Fruit fly (Drosophila melanogaster) whole organism, embryonic: Measurements from ENCODE around the gene MBD-like.
A peak's percentile ranks its signal among the peaks of the same experiment; 100 is the strongest.

Experiments
- Atf-2 ChIP-seq: fragments of 200-800 bp; sonication (Bioruptor generic); optimal IDR thresholded peaks from 2 replicates; lab custom pipeline; 2016; ENCODE audit warnings: missing biosample characterization, missing genetic modification characterization
- CG10462 ChIP-seq: fragments of 200-800 bp; sonication (Bioruptor generic); optimal IDR thresholded peaks from 2 replicates; lab custom pipeline; 2016; ENCODE audit warnings: missing biosample characterization, missing genetic modification characterization
- CG12219 ChIP-seq: fragments of 200-800 bp; sonication (Bioruptor generic); optimal IDR thresholded peaks from 3 replicates; lab custom pipeline; 2018; ENCODE audit warnings: missing biosample characterization, mild to moderate bottlenecking, missing genetic modification characterization
- CG13296 ChIP-seq: fragments of 200-800 bp; sonication (Bioruptor generic); optimal IDR thresholded peaks from 3 replicates; lab custom pipeline; 2018; ENCODE audit warnings: missing biosample characterization, mild to moderate bottlenecking, missing genetic modification characterization
- CG15269 ChIP-seq: fragments of 200-800 bp; sonication (Bioruptor generic); optimal IDR thresholded peaks from 2 replicates; lab custom pipeline; 2018; ENCODE audit warnings: missing biosample characterization, mild to moderate bottlenecking, missing genetic modification characterization, moderate library complexity
- CG1647 ChIP-seq: fragments of 200-800 bp; sonication (Bioruptor generic); optimal IDR thresholded peaks from 3 replicates; lab custom pipeline; 2016; ENCODE audit warnings: missing biosample characterization, missing genetic modification characterization
- CG17829 ChIP-seq: fragments of 200-800 bp; optimal IDR thresholded peaks from 2 replicates; lab custom pipeline; 2019; ENCODE audit warnings: missing biosample characterization, mild to moderate bottlenecking, missing genetic modification characterization, moderate library complexity
- CG18619 ChIP-seq: fragments of 200-800 bp; sonication (Bioruptor generic); optimal IDR thresholded peaks from 3 replicates; lab custom pipeline; 2017; ENCODE audit warnings: missing biosample characterization, mild to moderate bottlenecking, missing genetic modification characterization
- CG32532 ChIP-seq: fragments of 200-800 bp; sonication (Bioruptor generic); IDR thresholded peaks from 2 replicates; pipeline ENCODE4 v1.3.6; 2022; ENCODE audit warnings: missing biosample characterization, missing genetic modification characterization
- CG4328 ChIP-seq: fragments of 200-800 bp; sonication (Bioruptor generic); optimal IDR thresholded peaks from 3 replicates; lab custom pipeline; 2017; ENCODE audit warnings: missing biosample characterization, missing genetic modification reagents, missing genetic modification characterization
- CG4424 ChIP-seq: fragments of 200-800 bp; sonication (Bioruptor generic); optimal IDR thresholded peaks from 3 replicates; lab custom pipeline; 2016; ENCODE audit warnings: missing biosample characterization, missing genetic modification characterization
- CG5245 ChIP-seq: fragments of 200-800 bp; sonication (Bioruptor generic); optimal IDR thresholded peaks from 3 replicates; lab custom pipeline; 2016; ENCODE audit warnings: missing biosample characterization, missing genetic modification characterization
- CG6791 ChIP-seq: fragments of 200-800 bp; sonication (Bioruptor generic); IDR thresholded peaks from 3 replicates; pipeline ENCODE4 v1.3.6; 2022; ENCODE audit warnings: missing biosample characterization, missing genetic modification characterization; ENCODE audit not compliant: partially characterized antibody
- CG6813 ChIP-seq: fragments of 200-800 bp; sonication (Bioruptor generic); optimal IDR thresholded peaks from 2 replicates; lab custom pipeline; 2017; ENCODE audit warnings: missing biosample characterization, missing genetic modification characterization, mild to moderate bottlenecking, moderate library complexity, missing genetic modification reagents
- CG8281 ChIP-seq: fragments of 200-800 bp; sonication (Bioruptor generic); optimal IDR thresholded peaks from 2 replicates; lab custom pipeline; 2018; ENCODE audit warnings: missing biosample characterization, mild to moderate bottlenecking, missing genetic modification characterization, moderate library complexity
- CG8388 ChIP-seq: fragments of 200-800 bp; sonication (Bioruptor generic); optimal IDR thresholded peaks from 2 replicates; lab custom pipeline; 2019; ENCODE audit warnings: missing biosample characterization, mild to moderate bottlenecking, missing genetic modification characterization, moderate library complexity
- Deaf1 ChIP-seq: fragments of 200-800 bp; optimal IDR thresholded peaks from 3 replicates; lab custom pipeline; 2019; ENCODE audit warnings: missing biosample characterization, mild to moderate bottlenecking, missing genetic modification characterization, moderate library complexity
- Dip2 ChIP-seq: fragments of 200-800 bp; sonication (Bioruptor generic); IDR thresholded peaks from 2 replicates; pipeline ENCODE4 v1.3.6; 2022; ENCODE audit warnings: missing biosample characterization, missing genetic modification characterization
- Doc3 ChIP-seq: fragments of 200-800 bp; sonication (Bioruptor generic); IDR thresholded peaks from 3 replicates; pipeline ENCODE4 v1.3.6; 2022; ENCODE audit warnings: missing biosample characterization, missing genetic modification characterization; ENCODE audit not compliant: partially characterized antibody
- Dref ChIP-seq: fragments of 200-800 bp; sonication (Bioruptor generic); IDR thresholded peaks from 2 replicates; pipeline ENCODE4 v1.3.6; 2022; ENCODE audit warnings: missing biosample characterization, missing genetic modification characterization
- Eip74EF ChIP-seq, 2 experiments: fragments of 200-800 bp in 1 of 2; fragments of >200 bp in 1 of 2; sonication (Bioruptor generic) in 1 of 2; optimal IDR thresholded peaks; 2 replicates each; lab custom pipeline; 2017 to 2019; ENCODE audit warnings: missing biosample characterization in 2 of 2, missing genetic modification characterization in 2 of 2, mild to moderate bottlenecking in 1 of 2, moderate library complexity in 1 of 2
- Ets97D ChIP-seq: fragments of 200-800 bp; sonication (Bioruptor generic); optimal IDR thresholded peaks from 3 replicates; lab custom pipeline; 2016; ENCODE audit warnings: missing biosample characterization, missing genetic modification characterization
- Gug ChIP-seq: fragments of 200-800 bp; sonication (Bioruptor generic); IDR thresholded peaks from 4 replicates; pipeline ENCODE4 v1.3.6; 2022; ENCODE audit warnings: missing biosample characterization, missing genetic modification characterization
- HLH3B ChIP-seq: fragments of 200-800 bp; sonication (Bioruptor generic); IDR thresholded peaks from 2 replicates; pipeline ENCODE4 v1.3.6; 2022; ENCODE audit warnings: missing biosample characterization, missing genetic modification characterization
- HLHmδ ChIP-seq: fragments of 200-800 bp; sonication (Bioruptor generic); optimal IDR thresholded peaks from 2 replicates; lab custom pipeline; 2018; ENCODE audit warnings: missing biosample characterization, mild to moderate bottlenecking, missing genetic modification characterization, moderate library complexity
- Hr78 ChIP-seq, 2 experiments: fragments of 200-800 bp in 1 of 2; fragments of >200 bp in 1 of 2; sonication (Bioruptor generic) in 1 of 2; optimal IDR thresholded peaks; 2 replicates each; lab custom pipeline; 2017 to 2019; ENCODE audit warnings: missing biosample characterization in 2 of 2, missing genetic modification characterization in 2 of 2, mild to moderate bottlenecking in 1 of 2, moderate library complexity in 1 of 2
- Jarid2 ChIP-seq: fragments of 200-800 bp; sonication (Bioruptor generic); optimal IDR thresholded peaks from 3 replicates; lab custom pipeline; 2017; ENCODE audit warnings: mild to moderate bottlenecking, missing biosample characterization, missing genetic modification reagents, missing genetic modification characterization
- Nf-YC ChIP-seq: fragments of 200-800 bp; optimal IDR thresholded peaks from 3 replicates; lab custom pipeline; 2019; ENCODE audit warnings: missing biosample characterization, mild to moderate bottlenecking, missing genetic modification characterization, moderate library complexity
- Pdp1 ChIP-seq, 2 experiments: fragments of 200-800 bp; sonication (Bioruptor generic); optimal IDR thresholded peaks; 3 replicates each; lab custom pipeline; 2016; ENCODE audit warnings: missing biosample characterization in 2 of 2, missing genetic modification characterization in 2 of 2, mild to moderate bottlenecking in 1 of 2, moderate library complexity in 1 of 2
- Xbp1 ChIP-seq: fragments of 200-800 bp; sonication (Bioruptor generic); optimal IDR thresholded peaks from 3 replicates; lab custom pipeline; 2016; ENCODE audit warnings: missing biosample characterization, mild to moderate bottlenecking, missing genetic modification characterization
- br ChIP-seq: fragments of >200 bp; optimal IDR thresholded peaks from 2 replicates; lab custom pipeline; 2017
- cad ChIP-seq: fragments of >200 bp; optimal IDR thresholded peaks from 2 replicates; lab custom pipeline; 2017; ENCODE audit warnings: missing biosample characterization, missing genetic modification characterization
- cg ChIP-seq: fragments of 200-800 bp; sonication (Bioruptor generic); optimal IDR thresholded peaks from 3 replicates; lab custom pipeline; 2019; ENCODE audit warnings: missing biosample characterization, mild to moderate bottlenecking, missing genetic modification characterization, moderate library complexity
- chn ChIP-seq: fragments of 200-800 bp; sonication (Bioruptor generic); optimal IDR thresholded peaks from 2 replicates; lab custom pipeline; 2016; ENCODE audit warnings: missing biosample characterization, missing genetic modification characterization
- dm ChIP-seq: fragments of 200-800 bp; sonication (Bioruptor generic); optimal IDR thresholded peaks from 3 replicates; lab custom pipeline; 2016; ENCODE audit warnings: missing biosample characterization, missing genetic modification characterization
- fd96Cb ChIP-seq: fragments of 200-800 bp; sonication (Bioruptor generic); optimal IDR thresholded peaks from 2 replicates; lab custom pipeline; 2018; ENCODE audit warnings: missing biosample characterization, mild to moderate bottlenecking, missing genetic modification characterization, moderate library complexity
- gcm ChIP-seq: fragments of 200-800 bp; sonication (Bioruptor generic); optimal IDR thresholded peaks from 2 replicates; lab custom pipeline; 2019; ENCODE audit warnings: missing biosample characterization, mild to moderate bottlenecking, missing genetic modification characterization, moderate library complexity
- grn ChIP-seq: fragments of 200-800 bp; sonication (Bioruptor generic); optimal IDR thresholded peaks from 3 replicates; lab custom pipeline; 2017; ENCODE audit warnings: missing biosample characterization, missing genetic modification characterization
- kni ChIP-seq: fragments of 200-800 bp; sonication (Bioruptor generic); optimal IDR thresholded peaks from 3 replicates; lab custom pipeline; 2017; ENCODE audit warnings: mild to moderate bottlenecking, missing biosample characterization, missing genetic modification reagents, missing genetic modification characterization
- lilli ChIP-seq: fragments of 200-800 bp; sonication (Bioruptor generic); optimal IDR thresholded peaks from 3 replicates; lab custom pipeline; 2016; ENCODE audit warnings: missing biosample characterization, missing genetic modification characterization
- maf-S ChIP-seq: fragments of 200-800 bp; sonication (Bioruptor generic); optimal IDR thresholded peaks from 2 replicates; lab custom pipeline; 2016; ENCODE audit warnings: missing biosample characterization, missing genetic modification characterization
- nerfin-2 ChIP-seq: fragments of 200-800 bp; sonication (Bioruptor generic); IDR thresholded peaks from 2 replicates; pipeline ENCODE4 v1.3.6; 2022; ENCODE audit warnings: missing biosample characterization, missing genetic modification characterization; ENCODE audit not compliant: partially characterized antibody
- oc ChIP-seq: fragments of 200-800 bp; sonication (Bioruptor generic); optimal IDR thresholded peaks from 2 replicates; lab custom pipeline; 2018; ENCODE audit warnings: missing biosample characterization, mild to moderate bottlenecking, missing genetic modification characterization, moderate library complexity
- pho ChIP-seq: fragments of 200-800 bp; sonication (Bioruptor generic); optimal IDR thresholded peaks from 2 replicates; lab custom pipeline; 2016; ENCODE audit warnings: missing biosample characterization, missing genetic modification characterization
- scrt ChIP-seq: fragments of 200-800 bp; sonication (Bioruptor generic); optimal IDR thresholded peaks from 2 replicates; lab custom pipeline; 2018; ENCODE audit warnings: missing biosample characterization, mild to moderate bottlenecking, missing genetic modification characterization, moderate library complexity
- tll ChIP-seq, 2 experiments: fragments of 200-800 bp in 1 of 2; fragments of >200 bp in 1 of 2; sonication (Bioruptor generic) in 1 of 2; optimal IDR thresholded peaks; 2 replicates each; lab custom pipeline; 2017 to 2019; ENCODE audit warnings: missing biosample characterization in 2 of 2, missing genetic modification characterization in 2 of 2, mild to moderate bottlenecking in 1 of 2, moderate library complexity in 1 of 2

The MBD-like gene

dm6 chr3R:9516400-9516852, 43.1 kb upstream of the MBD-like start:
- TF ChIP-seq CG4424 (GFP tag; lab: Kevin White, UChicago) (peak; percentile 98), CG8388 (GFP tag; lab: Kevin White, UChicago) (peak; percentile 15), Hr78 (GFP tag; optimal IDR thresholded peaks at IDR 0.05; lab: Kevin White, UChicago) (peak in 1 of 2 experiments; percentile 67), cg (GFP tag; lab: Kevin White, UChicago) (peak; percentile 75), kni (peak; percentile 56), CG12219 (GFP tag; lab: Kevin White, UChicago) (peak; percentile 34), CG17829 (tag; lab: Kevin White, UChicago) (no peak), Jarid2 (GFP tag; lab: Kevin White, UChicago) (no peak), CG6813 (GFP tag; lab: Kevin White, UChicago) (peak; percentile 24), Ets97D (GFP tag; lab: Kevin White, UChicago) (no peak), tll (GFP tag; optimal IDR thresholded peaks at IDR 0.05; lab: Kevin White, UChicago) (no peak), CG15269 (no peak), CG6791 (no peak), Pdp1 (GFP tag; optimal IDR thresholded peaks at IDR 0.05; lab: Kevin White, UChicago) (peak in 1 of 2 experiments; percentile 76), Nf-YC (tag; lab: Kevin White, UChicago) (no peak), CG18619 (GFP tag; lab: Kevin White, UChicago) (no peak), grn (peak; percentile 62), chn (GFP tag; lab: Kevin White, UChicago) (no peak), gcm (GFP tag; lab: Kevin White, UChicago) (no peak), br (lab: Kevin White, UChicago) (no peak), CG10462 (GFP tag; lab: Kevin White, UChicago) (peak; percentile 52), nerfin-2 (GFP tag; lab: Robert Waterston, UW) (no peak), CG4328 (GFP tag; lab: Kevin White, UChicago) (peak; percentile 15), Doc3 (GFP tag; lab: Robert Waterston, UW) (no peak), CG8281 (tag; lab: Kevin White, UChicago) (peak; percentile 1)
- TF ChIP-seq, all 482 proteins: peak for 12

dm6 chr3R:9527907-9528842, 31.4 kb upstream of the MBD-like start:
- peak; percentile 27; the same call in 1 of the 2 replicates for TF ChIP-seq Dip2 (GFP tag; lab: Robert Waterston, UW)
- peak; percentile 88 for TF ChIP-seq CG13296 (GFP tag; lab: Kevin White, UChicago)
- peak; percentile 90 for TF ChIP-seq lilli
- no peak for TF ChIP-seq cad (GFP tag; lab: Kevin White, UChicago)
- peak; percentile 82 for TF ChIP-seq CG5245 (GFP tag; lab: Kevin White, UChicago)
- peak; percentile 77 for TF ChIP-seq Atf-2 (GFP tag; lab: Kevin White, UChicago)
- peak; percentile 90 for TF ChIP-seq HLH3B (GFP tag; lab: Robert Waterston, UW)
- TF ChIP-seq Eip74EF (GFP tag; optimal IDR thresholded peaks at IDR 0.05; lab: Kevin White, UChicago) = peak in 1 of 2 experiments; percentile 65
- peak; percentile 82 for TF ChIP-seq fd96Cb (tag; lab: Kevin White, UChicago)
- peak; percentile 87 for TF ChIP-seq scrt (GFP tag; lab: Kevin White, UChicago)
- TF ChIP-seq oc (tag; lab: Kevin White, UChicago) = no peak
- peak; percentile 46; the same call in 1 of the 2 replicates for TF ChIP-seq Dref (GFP tag; lab: Robert Waterston, UW)
- TF ChIP-seq pho (GFP tag; lab: Kevin White, UChicago) = peak; percentile 87
- peak; percentile 98 for TF ChIP-seq CG32532 (GFP tag; lab: Robert Waterston, UW)
- TF ChIP-seq CG1647 = peak; percentile 94
- TF ChIP-seq dm = peak; percentile 54
- no peak for TF ChIP-seq CG6791
- peak; percentile 85 for TF ChIP-seq maf-S (GFP tag; lab: Kevin White, UChicago)
- TF ChIP-seq CG17829 (tag; lab: Kevin White, UChicago) = peak; percentile 74
- peak; percentile 66 for TF ChIP-seq Deaf1
- peak; percentile 92 for TF ChIP-seq Gug
- TF ChIP-seq Xbp1 (GFP tag; lab: Kevin White, UChicago) = peak; percentile 78
- no peak for TF ChIP-seq HLHmδ (GFP tag; lab: Kevin White, UChicago)
